4 fruit fly cellular contexts compared by ENCODE assay signal in the genomic region with DNA sequence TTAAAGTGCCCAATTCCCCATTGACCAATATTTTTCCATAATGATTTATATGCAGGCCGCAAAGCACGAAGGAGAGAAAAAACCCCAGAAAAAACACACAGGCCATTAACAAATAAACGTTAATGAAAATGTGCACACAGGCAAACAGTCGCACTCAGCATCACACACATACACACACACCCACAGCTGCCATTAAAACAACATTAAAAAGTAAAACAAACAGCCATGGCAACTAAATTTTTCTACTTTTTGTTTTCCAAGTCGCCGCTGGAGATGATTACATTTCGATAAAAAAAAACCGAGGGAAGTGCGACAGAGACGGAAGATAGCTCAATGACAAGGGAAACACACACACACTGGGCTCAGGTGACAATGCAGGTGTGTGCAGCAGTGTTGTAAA.
TF ChIP-seq lines count a peak whose summit lies in the region.

No protein-coding gene starts in this region.

- TF ChIP-seq CTCF in whole organism, embryonic (GFP tag; optimal IDR thresholded peaks at IDR 0.05; lab: Kevin White, UChicago): no peak

TF ChIP-seq in whole organism, adult, 20 proteins besides CTCF, POLR2A, EP300 and RAD21:
- no peak for TF ChIP-seq cnc (optimal IDR thresholded peaks at IDR 0.05; lab: Kevin White, UChicago)
- TF ChIP-seq Mnt (GFP tag; optimal IDR thresholded peaks at IDR 0.05; lab: Kevin White, UChicago): peak; percentile 0
- peak; percentile 13 for TF ChIP-seq cic (GFP tag; optimal IDR thresholded peaks at IDR 0.05; lab: Kevin White, UChicago)
- no peak for TF ChIP-seq Clk (GFP tag; optimal IDR thresholded peaks at IDR 0.05; lab: Kevin White, UChicago)
- TF ChIP-seq CG1620 (GFP tag; optimal IDR thresholded peaks at IDR 0.05; lab: Kevin White, UChicago): no peak
- TF ChIP-seq CG11617 (GFP tag; optimal IDR thresholded peaks at IDR 0.05; lab: Kevin White, UChicago): no peak
- TF ChIP-seq CG7101 (tag; optimal IDR thresholded peaks at IDR 0.05; lab: Kevin White, UChicago): peak; percentile 8
- peak; percentile 29 for TF ChIP-seq tj (GFP tag; optimal IDR thresholded peaks at IDR 0.05; lab: Kevin White, UChicago)
- TF ChIP-seq toe (GFP tag; optimal IDR thresholded peaks at IDR 0.05; lab: Kevin White, UChicago): peak; percentile 19
- TF ChIP-seq bab1 (GFP tag; optimal IDR thresholded peaks at IDR 0.05; lab: Kevin White, UChicago): no peak

TF ChIP-seq in whole organism, embryonic, 481 proteins besides CTCF, POLR2A, EP300 and RAD21 (continues in another document):
- no peak for TF ChIP-seq CG11696 (GFP tag; IDR thresholded peaks at IDR 0.05; lab: Robert Waterston, UW)
- no peak for TF ChIP-seq CG17829 (tag; optimal IDR thresholded peaks at IDR 0.05; lab: Kevin White, UChicago)
- peak; percentile 56; the same call in 1 of the 2 replicates for TF ChIP-seq Awh (GFP tag; IDR thresholded peaks at IDR 0.05; lab: Robert Waterston, UW)
- no peak for TF ChIP-seq Hr3 (GFP tag; optimal IDR thresholded peaks at IDR 0.05; lab: Kevin White, UChicago)
- TF ChIP-seq Nf-YB (GFP tag; optimal IDR thresholded peaks at IDR 0.05; lab: Kevin White, UChicago): no peak
- TF ChIP-seq CG9609 (GFP tag; optimal IDR thresholded peaks at IDR 0.05; lab: Kevin White, UChicago): no peak
- peak; percentile 28 for TF ChIP-seq CG15269 (tag; optimal IDR thresholded peaks at IDR 0.05; lab: Kevin White, UChicago)
- no peak for TF ChIP-seq dmrt99B (tag; optimal IDR thresholded peaks at IDR 0.05; lab: Kevin White, UChicago)
- TF ChIP-seq Dref (GFP tag; IDR thresholded peaks at IDR 0.05; lab: Robert Waterston, UW): no peak
- no peak for TF ChIP-seq Atf-2 (GFP tag; optimal IDR thresholded peaks at IDR 0.05; lab: Kevin White, UChicago)
- no peak for TF ChIP-seq PHDP (tag; optimal IDR thresholded peaks at IDR 0.05; lab: Kevin White, UChicago)
- no peak for TF ChIP-seq CG14860 (GFP tag; IDR thresholded peaks at IDR 0.05; lab: Robert Waterston, UW; ENCODE audit: partially characterized antibody)
- no peak for TF ChIP-seq h (optimal IDR thresholded peaks at IDR 0.05; lab: Kevin White, UChicago)
- no peak for TF ChIP-seq pan (optimal IDR thresholded peaks at IDR 0.05; lab: Kevin White, UChicago)
- TF ChIP-seq pan (GFP tag; optimal IDR thresholded peaks at IDR 0.05 in 1 of 2, IDR thresholded peaks at IDR 0.05 in 1 of 2): peak in 1 of 2 experiments; percentile 21
- TF ChIP-seq CG7928 (GFP tag; optimal IDR thresholded peaks at IDR 0.05; lab: Kevin White, UChicago): no peak
- TF ChIP-seq sqz (GFP tag; optimal IDR thresholded peaks at IDR 0.05; lab: Kevin White, UChicago): peak; percentile 64
- no peak for TF ChIP-seq CG13424 (tag; optimal IDR thresholded peaks at IDR 0.05; lab: Kevin White, UChicago)
- no peak for TF ChIP-seq CG31224 (GFP tag; IDR thresholded peaks at IDR 0.05; lab: Robert Waterston, UW)
- no peak for TF ChIP-seq Chrac-16 (GFP tag; optimal IDR thresholded peaks at IDR 0.05; lab: Kevin White, UChicago)
- no peak for TF ChIP-seq CG2116 (GFP tag; optimal IDR thresholded peaks at IDR 0.05; lab: Kevin White, UChicago)
- no peak for TF ChIP-seq p53 (GFP tag; optimal IDR thresholded peaks at IDR 0.05; lab: Kevin White, UChicago)
- no peak for TF ChIP-seq onecut (GFP tag; IDR thresholded peaks at IDR 0.05; lab: Robert Waterston, UW)
- TF ChIP-seq CG10543 (GFP tag; optimal IDR thresholded peaks at IDR 0.05; lab: Kevin White, UChicago): no peak
- TF ChIP-seq toy (GFP tag; IDR thresholded peaks at IDR 0.05; lab: Robert Waterston, UW): no peak
- TF ChIP-seq lmd (GFP tag; IDR thresholded peaks at IDR 0.05; lab: Robert Waterston, UW): no peak
- TF ChIP-seq grau (tag; optimal IDR thresholded peaks at IDR 0.05; lab: Kevin White, UChicago): no peak

TF ChIP-seq in whole organism, prepupa, 60 proteins besides CTCF, POLR2A, EP300 and RAD21:
- TF ChIP-seq CG6163 (GFP tag; IDR thresholded peaks at IDR 0.05; lab: Robert Waterston, UW) (peak; percentile 18; the same call in 1 of the 3 replicates), Met (GFP tag; optimal IDR thresholded peaks at IDR 0.05; lab: Kevin White, UChicago) (no peak), fkh (GFP tag; optimal IDR thresholded peaks at IDR 0.05; lab: Kevin White, UChicago) (peak; percentile 69), dsx (GFP tag; optimal IDR thresholded peaks at IDR 0.05; lab: Kevin White, UChicago; ENCODE audit: poor library complexity, severe bottlenecking) (no peak)

TF ChIP-seq in whole organism, wandering third instar larva, 38 proteins besides CTCF, POLR2A, EP300 and RAD21:
- TF ChIP-seq ey (GFP tag; optimal IDR thresholded peaks at IDR 0.05; lab: Kevin White, UChicago) (no peak), Rel (GFP tag; optimal IDR thresholded peaks at IDR 0.05; lab: Kevin White, UChicago) (no peak), Rel (tag; optimal IDR thresholded peaks at IDR 0.05; lab: Kevin White, UChicago) (peak; percentile 56), dsf (GFP tag; optimal IDR thresholded peaks at IDR 0.05; lab: Kevin White, UChicago; ENCODE audit: borderline replicate concordance) (no peak), Dif (GFP tag; optimal IDR thresholded peaks at IDR 0.05; lab: Kevin White, UChicago; ENCODE audit: partially characterized antibody) (no peak), rgr (GFP tag; optimal IDR thresholded peaks at IDR 0.05; lab: Kevin White, UChicago) (no peak), Dfd (GFP tag; optimal IDR thresholded peaks at IDR 0.05; lab: Kevin White, UChicago) (no peak), N (GFP tag; optimal IDR thresholded peaks at IDR 0.05; lab: Kevin White, UChicago) (no peak)
